Fruit fly (Drosophila melanogaster) whole organism, pupa: ENCODE results near the gene pho.

Experiments used
- CG10348 ChIP-seq: fragments of 200-800 bp; sonication (Bioruptor generic); IDR thresholded peaks from 2 replicates; pipeline ENCODE4 v1.3.6; 2022; ENCODE audit warnings: missing biosample characterization, missing genetic modification characterization
- CG12605 ChIP-seq: fragments of 200-800 bp; sonication (Bioruptor generic); IDR thresholded peaks from 2 replicates; pipeline ENCODE4 v1.3.6; 2022; ENCODE audit warnings: missing biosample characterization, missing genetic modification characterization
- CG17806 ChIP-seq: fragments of 200-800 bp; sonication (Bioruptor generic); optimal IDR thresholded peaks from 2 replicates; lab custom pipeline; 2018; ENCODE audit warnings: missing biosample characterization, mild to moderate bottlenecking, missing genetic modification characterization, moderate library complexity
- CG8159 ChIP-seq: fragments of 200-800 bp; sonication (Bioruptor generic); optimal IDR thresholded peaks from 3 replicates; lab custom pipeline; 2018; ENCODE audit warnings: missing biosample characterization, mild to moderate bottlenecking, missing genetic modification characterization, moderate library complexity
- CG9948 ChIP-seq: fragments of 200-800 bp; sonication (Bioruptor generic); optimal IDR thresholded peaks from 2 replicates; lab custom pipeline; 2018; ENCODE audit warnings: missing biosample characterization, mild to moderate bottlenecking, missing genetic modification characterization, moderate library complexity
- Snoo ChIP-seq: fragments of 200-800 bp; sonication (Bioruptor generic); optimal IDR thresholded peaks from 3 replicates; lab custom pipeline; 2017; ENCODE audit warnings: missing biosample characterization, mild to moderate bottlenecking, missing genetic modification characterization, inconsistent platforms

- TF ChIP-seq CG10348 (GFP tag; lab: Robert Waterston, UW) (no peak), Snoo (tag; lab: Kevin White, UChicago) (no peak), CG17806 (tag; lab: Kevin White, UChicago) (no peak), CG9948 (no peak), CG12605 (GFP tag; lab: Robert Waterston, UW) (no peak), CG8159 (tag; lab: Kevin White, UChicago) (no peak)
These were observed 49.1 kb upstream of the pho start, which contains the start of the genes Dyrk3 and Cadps for dm6 chr4:1230564-1230964.
